Worm (Caenorhabditis elegans): ENCODE data around the gene ssp-35.

ssp-35 gene

DNA sequence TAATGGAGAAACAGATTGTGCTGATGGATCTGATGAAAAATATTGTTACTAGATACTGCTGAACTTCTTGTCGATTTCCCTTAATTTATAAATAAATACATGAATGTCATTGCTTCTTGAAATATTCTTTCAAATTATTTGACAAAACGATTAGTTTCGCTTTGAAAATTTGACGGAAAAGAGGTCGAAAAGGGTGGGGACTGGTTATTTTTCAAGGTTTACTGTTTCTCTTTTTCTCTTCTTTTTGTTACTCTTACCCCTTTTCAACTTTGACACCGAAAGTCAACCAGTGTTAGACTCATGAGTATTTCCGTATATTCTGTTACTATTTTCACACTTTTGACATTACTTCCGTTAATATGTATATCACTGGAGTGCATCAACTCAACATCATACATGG lies 8.3 kb downstream of the ssp-35 start, which contains the start of gene T04H1.12:
Gene T04H1.12, plus strand, starts transcription at position 301 of the 400 bp plus-strand sequence.
- TF ChIP-seq ztf-7 (tag; optimal IDR thresholded peaks at IDR 0.05), result no peak
- TF ChIP-seq unc-62 (GFP tag; optimal IDR thresholded peaks at IDR 0.05 in 1 of 2), result peak in 1 of 2 experiments; percentile 23
- TF ChIP-seq unc-62 (tag; optimal IDR thresholded peaks at IDR 0.05), result no peak
- TF ChIP-seq hif-1 (tag; optimal IDR thresholded peaks at IDR 0.05), result no peak

DNA sequence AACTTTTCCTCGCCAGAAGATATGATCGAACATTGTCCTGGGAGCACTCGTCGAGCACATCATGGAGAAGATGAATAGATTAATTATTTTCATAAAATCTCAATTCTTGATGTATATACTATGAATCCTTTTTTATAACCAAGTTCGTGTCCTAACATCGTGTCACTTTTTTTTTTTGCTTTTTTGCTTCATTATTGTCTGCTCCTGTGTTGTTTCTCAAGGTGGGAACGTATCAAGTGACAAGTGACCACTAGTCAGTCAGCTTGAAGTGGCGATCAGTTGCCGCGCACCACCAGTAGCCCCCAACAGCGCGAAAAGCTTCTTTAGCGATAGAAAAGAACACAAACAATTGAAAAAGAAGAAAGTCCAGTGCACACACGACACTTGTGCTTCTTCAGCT lies 11.4 kb downstream of the ssp-35 start, which contains the start of gene lrx-1:
Gene lrx-1, plus strand, starts transcription at position 301 of the 400 bp plus-strand sequence.
- no peak for TF ChIP-seq dve-1 (tag; optimal IDR thresholded peaks at IDR 0.05; ENCODE audit: insufficient read depth)
- TF ChIP-seq D1046.2 (GFP tag; IDR thresholded peaks at IDR 0.05), result no peak

DNA sequence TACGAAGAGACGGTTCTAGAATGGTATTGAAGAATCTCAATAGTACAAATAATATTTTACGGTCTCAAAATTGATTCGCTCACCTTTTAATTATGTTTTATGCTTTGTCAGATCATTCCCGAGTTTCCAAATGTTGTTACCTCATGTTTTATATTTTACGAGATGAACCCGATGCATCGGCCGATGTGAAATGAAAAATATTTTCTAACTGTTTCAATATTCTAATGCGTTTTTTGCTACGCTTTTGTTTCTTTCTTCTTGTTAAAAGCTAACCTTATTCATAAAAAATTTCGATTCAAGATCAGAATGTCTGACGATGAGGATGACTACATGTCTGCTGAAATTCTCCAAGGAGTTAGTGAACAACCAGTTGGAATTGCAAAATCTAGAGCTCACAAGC lies 12.6 kb downstream of the ssp-35 start, which contains the start of gene T04H1.5:
Gene T04H1.5, plus strand, starts transcription at position 301 of the 400 bp plus-strand sequence.
- TF ChIP-seq zip-11 (GFP tag; IDR thresholded peaks at IDR 0.05), result no peak
- TF ChIP-seq nhr-25 (tag; optimal IDR thresholded peaks at IDR 0.05; ENCODE audit: borderline replicate concordance, insufficient read depth), result no peak
- TF ChIP-seq madf-5 (GFP tag; IDR thresholded peaks at IDR 0.05), result no peak
- no peak for TF ChIP-seq ceh-82 (tag; optimal IDR thresholded peaks at IDR 0.05)

DNA sequence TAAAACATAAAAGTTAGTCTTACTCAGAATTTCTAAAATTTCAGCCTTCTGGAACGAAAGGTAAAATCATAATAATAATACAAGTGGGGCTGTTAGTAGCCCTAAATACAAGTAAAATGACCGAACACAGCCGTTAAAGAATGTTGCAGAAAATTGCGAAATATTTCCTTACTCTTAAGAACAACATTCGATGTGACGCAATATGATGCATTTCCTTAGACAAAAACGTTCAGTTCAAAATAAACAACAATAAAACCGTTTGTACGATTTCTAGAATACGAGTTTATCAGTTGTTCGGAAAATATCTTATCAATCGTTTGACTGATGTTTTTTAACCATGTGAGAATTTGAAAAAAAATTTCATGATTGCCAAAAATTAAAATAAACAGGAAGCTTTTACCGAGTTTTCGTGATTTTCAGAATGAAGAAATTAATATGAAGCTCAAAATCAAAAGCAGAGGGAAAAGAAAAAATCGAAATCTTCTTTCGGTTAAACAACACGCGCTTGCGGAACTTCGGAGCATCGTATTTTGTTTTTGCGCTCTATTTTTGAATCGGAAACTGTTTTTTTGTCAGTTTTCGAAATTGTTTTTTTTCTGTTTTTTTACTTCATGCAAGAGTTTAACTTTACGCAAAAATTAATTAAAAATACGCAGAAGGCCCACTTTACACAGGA lies 17.7 kb downstream of the ssp-35 start:
- TF ChIP-seq lin-13 (GFP tag; optimal IDR thresholded peaks at IDR 0.05) (no peak), Y48G9A.11 (GFP tag; IDR thresholded peaks at IDR 0.05) (peak; percentile 66), daf-19 (GFP tag; conservative IDR thresholded peaks at IDR 0.05) (no peak), nhr-25 (tag; optimal IDR thresholded peaks at IDR 0.05; ENCODE audit: borderline replicate concordance, insufficient read depth) (no peak), T20F7.1 (GFP tag; optimal IDR thresholded peaks at IDR 0.05) (peak; percentile 93), daf-16 (GFP tag; optimal IDR thresholded peaks at IDR 0.05) (no peak), daf-16 (tag; optimal IDR thresholded peaks at IDR 0.05) (peak; percentile 92), F49E8.2 (tag; optimal IDR thresholded peaks at IDR 0.05; ENCODE audit: borderline replicate concordance) (no peak), spr-1 (tag; optimal IDR thresholded peaks at IDR 0.05) (no peak), zfp-2 (tag; optimal IDR thresholded peaks at IDR 0.05) (no peak), egl-43 (GFP tag; IDR thresholded peaks at IDR 0.05) (no peak), zip-11 (GFP tag; IDR thresholded peaks at IDR 0.05) (no peak), mes-2 (tag; optimal IDR thresholded peaks at IDR 0.05; ENCODE audit: poor library complexity, severe bottlenecking) (peak; percentile 38), mxl-2 (GFP tag; conservative IDR thresholded peaks at IDR 0.05) (no peak), ceh-28 (tag; optimal IDR thresholded peaks at IDR 0.05) (no peak), nhr-28 (tag; optimal IDR thresholded peaks at IDR 0.05) (no peak), spr-3 (GFP tag; optimal IDR thresholded peaks at IDR 0.05) (no peak), egl-27 (tag; optimal IDR thresholded peaks at IDR 0.05) (no peak), D1046.2 (GFP tag; IDR thresholded peaks at IDR 0.05) (no peak), unc-62 (GFP tag; optimal IDR thresholded peaks at IDR 0.05 in 1 of 2) (no peak), unc-62 (tag; optimal IDR thresholded peaks at IDR 0.05) (no peak), nhr-6 (tag; optimal IDR thresholded peaks at IDR 0.05) (peak; percentile 86), F37D6.2 (tag; optimal IDR thresholded peaks at IDR 0.05) (no peak), dve-1 (tag; optimal IDR thresholded peaks at IDR 0.05; ENCODE audit: insufficient read depth) (no peak), zip-2 (tag; optimal IDR thresholded peaks at IDR 0.05) (peak; percentile 72), dpl-1 (GFP tag; optimal IDR thresholded peaks at IDR 0.05) (peak; percentile 60)

DNA sequence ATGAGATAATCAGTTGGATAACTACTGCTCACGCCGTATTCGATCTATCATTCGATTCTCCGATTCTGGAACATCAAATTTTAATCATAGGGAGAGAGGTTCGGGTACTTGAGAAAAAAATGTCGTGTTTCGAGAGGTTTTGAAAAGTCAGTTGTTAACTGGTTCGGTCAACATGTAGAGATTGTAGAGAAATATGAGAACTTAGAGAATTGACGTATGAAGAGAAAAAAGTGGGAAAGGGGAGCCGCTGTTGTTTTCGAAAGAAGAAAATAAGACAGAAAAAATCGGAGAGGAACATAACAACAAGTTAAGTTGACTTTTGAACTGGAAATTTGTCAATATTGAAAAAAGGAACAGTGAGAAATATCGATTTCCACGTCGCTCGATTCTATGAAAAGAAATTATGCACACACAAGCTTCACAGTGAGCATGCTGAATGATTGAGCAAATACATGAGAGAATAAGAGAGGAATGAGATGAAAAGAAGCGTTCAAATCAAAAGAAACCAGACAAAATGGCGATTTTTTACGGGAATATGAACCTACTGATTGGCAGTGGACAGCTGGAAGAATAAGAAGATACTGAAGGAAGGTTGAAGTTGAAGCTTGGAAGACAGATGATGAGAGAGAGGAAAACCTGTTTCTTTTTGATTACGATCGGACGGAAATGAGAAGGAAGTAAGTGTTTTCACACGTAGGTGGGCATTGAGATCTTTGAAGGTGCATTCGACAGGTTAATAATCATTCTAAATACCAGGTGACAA lies 18.5 kb downstream of the ssp-35 start, which contains the start of the genes T04H1.13, slfl-5 and rad-50:
Gene T04H1.13, minus strand, starts transcription at position 51 of the 763 bp plus-strand sequence.
Gene slfl-5, minus strand, starts transcription at position 65 of the 763 bp plus-strand sequence.
Gene rad-50, plus strand, starts transcription at position 667 of the 763 bp plus-strand sequence.
- TF ChIP-seq Y5F2A.4 (GFP tag; optimal IDR thresholded peaks at IDR 0.05), result no peak
- TF ChIP-seq tra-1 (GFP tag; IDR thresholded peaks at IDR 0.05), result 0 out of 2 replicates have a peak, but pooled peaks have one; percentile 27
- no peak for TF ChIP-seq pha-4 (GFP tag; IDR thresholded peaks at IDR 0.05)
- TF ChIP-seq pha-4 (tag; optimal IDR thresholded peaks at IDR 0.05), result peak; percentile 81
- peak in 1 of 2 experiments; percentile 8 for TF ChIP-seq unc-62 (GFP tag; optimal IDR thresholded peaks at IDR 0.05 in 1 of 2)
- no peak for TF ChIP-seq unc-62 (tag; optimal IDR thresholded peaks at IDR 0.05)
- TF ChIP-seq dmd-6 (GFP tag; IDR thresholded peaks at IDR 0.05), result peak; percentile 70
- 0 out of 2 replicates have a peak, but pooled peaks have one; percentile 25 for TF ChIP-seq lin-1 (GFP tag; IDR thresholded peaks at IDR 0.05)
- peak in 1 of 2 experiments; percentile 69 for TF ChIP-seq daf-16 (GFP tag; optimal IDR thresholded peaks at IDR 0.05)
- no peak for TF ChIP-seq daf-16 (tag; optimal IDR thresholded peaks at IDR 0.05)
- TF ChIP-seq ceh-28 (tag; optimal IDR thresholded peaks at IDR 0.05), result no peak
